Worm (Caenorhabditis elegans): ENCODE measurements around the gene F11C7.7.

Gene F11C7.7

ce11 chrX:17398293-17398692 lies at the start of gene F11C7.7:
F11C7.7 (plus strand) TSS chrX:17398593.
- no peak for TF ChIP-seq hif-1 (tag; optimal IDR thresholded peaks at IDR 0.05)
- TF ChIP-seq nhr-25 (tag; optimal IDR thresholded peaks at IDR 0.05; ENCODE audit: borderline replicate concordance, insufficient read depth): no peak
- TF ChIP-seq arid-1 (GFP tag; conservative IDR thresholded peaks at IDR 0.05): no peak
- TF ChIP-seq zfp-2 (tag; optimal IDR thresholded peaks at IDR 0.05): no peak
- no peak for TF ChIP-seq spr-1 (tag; optimal IDR thresholded peaks at IDR 0.05)
- no peak for TF ChIP-seq set-16 (GFP tag; IDR thresholded peaks at IDR 0.05)
- no peak for TF ChIP-seq dmd-6 (GFP tag; IDR thresholded peaks at IDR 0.05)
- TF ChIP-seq F26F4.8 (GFP tag; conservative IDR thresholded peaks at IDR 0.05): no peak
- TF ChIP-seq lin-13 (GFP tag; optimal IDR thresholded peaks at IDR 0.05): no peak
- TF ChIP-seq nhr-111 (GFP tag; optimal IDR thresholded peaks at IDR 0.05): no peak
- no peak for TF ChIP-seq F44E2.7 (GFP tag; IDR thresholded peaks at IDR 0.05)
- TF ChIP-seq madf-5 (GFP tag; IDR thresholded peaks at IDR 0.05): no peak
- TF ChIP-seq aly-2 (tag; optimal IDR thresholded peaks at IDR 0.05): no peak

- TF ChIP-seq Y75B8A.6 (GFP tag; IDR thresholded peaks at IDR 0.05) (no peak), nhr-48 (tag; optimal IDR thresholded peaks at IDR 0.05) (no peak), madf-5 (GFP tag; IDR thresholded peaks at IDR 0.05) (no peak), aha-1 (tag) (peak; percentile 90), php-3 (GFP tag; IDR thresholded peaks at IDR 0.05) (no peak), lin-39 (tag; optimal IDR thresholded peaks at IDR 0.05) (no peak), skn-1 (tag; optimal IDR thresholded peaks at IDR 0.05) (no peak), rbr-2 (tag; optimal IDR thresholded peaks at IDR 0.05) (no peak), daf-16 (GFP tag; optimal IDR thresholded peaks at IDR 0.05) (no peak), daf-16 (tag; optimal IDR thresholded peaks at IDR 0.05) (no peak)
These were observed 49.0 kb upstream of the F11C7.7 start for ce11 chrX:17349411-17349810.

- TF ChIP-seq fkh-10 (GFP tag; optimal IDR thresholded peaks at IDR 0.05) (peak; percentile 48), daf-19 (GFP tag; conservative IDR thresholded peaks at IDR 0.05) (no peak), ztf-7 (tag; optimal IDR thresholded peaks at IDR 0.05) (no peak), Y5F2A.4 (GFP tag; optimal IDR thresholded peaks at IDR 0.05) (no peak), zfp-2 (tag; optimal IDR thresholded peaks at IDR 0.05) (no peak), nhr-42 (GFP tag; IDR thresholded peaks at IDR 0.05) (no peak), nhr-41 (GFP tag; IDR thresholded peaks at IDR 0.05) (no peak), ces-1 (GFP tag; optimal IDR thresholded peaks at IDR 0.05) (peak; percentile 78), zag-1 (tag; optimal IDR thresholded peaks at IDR 0.05) (no peak), nhr-237 (tag; optimal IDR thresholded peaks at IDR 0.05) (no peak), nhr-111 (GFP tag; optimal IDR thresholded peaks at IDR 0.05) (no peak), aha-1 (tag) (peak; percentile 19), F10B5.3 (tag; optimal IDR thresholded peaks at IDR 0.05) (no peak), hmg-1.1 (GFP tag; IDR thresholded peaks at IDR 0.05) (no peak), F26F4.8 (GFP tag; conservative IDR thresholded peaks at IDR 0.05) (no peak)
These were observed 46.3 kb upstream of the F11C7.7 start for ce11 chrX:17352098-17352497.

- no peak for TF ChIP-seq daf-19 (GFP tag; conservative IDR thresholded peaks at IDR 0.05)
- TF ChIP-seq spr-1 (tag; optimal IDR thresholded peaks at IDR 0.05): no peak
- TF ChIP-seq lin-15B (tag; optimal IDR thresholded peaks at IDR 0.05): no peak
- TF ChIP-seq nhr-48 (tag; optimal IDR thresholded peaks at IDR 0.05): no peak
- no peak for TF ChIP-seq sdz-12 (GFP tag; optimal IDR thresholded peaks at IDR 0.05)
- TF ChIP-seq ama-1 (optimal IDR thresholded peaks at IDR 0.05): no peak
These were observed 42.9 kb upstream of the F11C7.7 start for ce11 chrX:17355462-17355861.

- TF ChIP-seq snpc-1.2 (GFP tag; IDR thresholded peaks at IDR 0.05) (no peak), ceh-28 (tag; optimal IDR thresholded peaks at IDR 0.05) (no peak), dmd-9 (GFP tag; IDR thresholded peaks at IDR 0.05) (no peak), ceh-82 (tag; optimal IDR thresholded peaks at IDR 0.05) (no peak), nhr-6 (tag; optimal IDR thresholded peaks at IDR 0.05) (no peak), hlh-11 (tag; optimal IDR thresholded peaks at IDR 0.05) (no peak), sdz-12 (GFP tag; optimal IDR thresholded peaks at IDR 0.05) (no peak), nhr-76 (tag; optimal IDR thresholded peaks at IDR 0.05) (no peak), zip-2 (tag; optimal IDR thresholded peaks at IDR 0.05) (no peak), lim-7 (GFP tag; IDR thresholded peaks at IDR 0.05) (no peak)
These were observed 41.6 kb upstream of the F11C7.7 start for ce11 chrX:17356748-17357147.

All from whole organism, L4 larva.